Fruit fly (Drosophila melanogaster): Measurements from ENCODE around the gene CG16888.

dm6 chr2L:13839744-13840151 lies 26.7 kb upstream of the CG16888 start:
- no peak for TF ChIP-seq sr (GFP tag; IDR thresholded peaks at IDR 0.05)
- peak; percentile 72 for TF ChIP-seq CG14441 (GFP tag; IDR thresholded peaks at IDR 0.05)
- no peak for TF ChIP-seq D (optimal IDR thresholded peaks at IDR 0.05)
- TF ChIP-seq D (GFP tag; optimal IDR thresholded peaks at IDR 0.05), result peak; percentile 69
- TF ChIP-seq grn (GFP tag; optimal IDR thresholded peaks at IDR 0.05), result no peak
- TF ChIP-seq Ets65A (GFP tag), result peak; percentile 95
- TF ChIP-seq CG1603 (tag; optimal IDR thresholded peaks at IDR 0.05), result peak; percentile 11
- TF ChIP-seq fd64A (GFP tag; optimal IDR thresholded peaks at IDR 0.05), result no peak
- no peak for TF ChIP-seq Scr (GFP tag; IDR thresholded peaks at IDR 0.05; ENCODE audit: partially characterized antibody)

Measured in whole organism, embryonic.